Fruit fly (Drosophila melanogaster): ENCODE data around the gene CG46525.

The CG46525 gene

dm6 chr3L:17441602-17442001, 33.4 kb upstream of the CG46525 start:
- TF ChIP-seq chm (GFP tag; IDR thresholded peaks at IDR 0.05): no peak
- no peak for TF ChIP-seq Ravus (GFP tag; IDR thresholded peaks at IDR 0.05)
- no peak for TF ChIP-seq ttk (GFP tag; IDR thresholded peaks at IDR 0.05)
- no peak for TF ChIP-seq CG9876 (GFP tag; optimal IDR thresholded peaks at IDR 0.05)
- TF ChIP-seq pnt (GFP tag; optimal IDR thresholded peaks at IDR 0.05): no peak
- TF ChIP-seq CG18011 (GFP tag; optimal IDR thresholded peaks at IDR 0.05): no peak
- peak; percentile 16 for TF ChIP-seq Med (GFP tag)
- no peak for TF ChIP-seq CG16813 (GFP tag; IDR thresholded peaks at IDR 0.05; ENCODE audit: partially characterized antibody)
- no peak for TF ChIP-seq Dip2 (GFP tag; IDR thresholded peaks at IDR 0.05)
- no peak for TF ChIP-seq CG6813 (GFP tag; optimal IDR thresholded peaks at IDR 0.05)
- no peak for TF ChIP-seq CG12155 (GFP tag; optimal IDR thresholded peaks at IDR 0.05)
- no peak for TF ChIP-seq Camta (GFP tag; optimal IDR thresholded peaks at IDR 0.05)
- TF ChIP-seq CG10147 (GFP tag; optimal IDR thresholded peaks at IDR 0.05): no peak
- no peak for TF ChIP-seq CG34376 (GFP tag; optimal IDR thresholded peaks at IDR 0.05)
- TF ChIP-seq CG13894 (tag; optimal IDR thresholded peaks at IDR 0.05): peak; percentile 16
- peak; percentile 23 for TF ChIP-seq sens (GFP tag)
- no peak for TF ChIP-seq CG13775 (GFP tag; optimal IDR thresholded peaks at IDR 0.05)
- no peak for TF ChIP-seq ac (GFP tag; optimal IDR thresholded peaks at IDR 0.05)
- TF ChIP-seq tna (GFP tag; IDR thresholded peaks at IDR 0.05; ENCODE audit: partially characterized antibody): no peak
- no peak for TF ChIP-seq bsh (GFP tag; optimal IDR thresholded peaks at IDR 0.05)
- peak; percentile 9 for TF ChIP-seq CG10543 (GFP tag; optimal IDR thresholded peaks at IDR 0.05)
- no peak for TF ChIP-seq CG15269 (tag; optimal IDR thresholded peaks at IDR 0.05)
- no peak for TF ChIP-seq psq (GFP tag; optimal IDR thresholded peaks at IDR 0.05)
- TF ChIP-seq CG15011 (GFP tag; optimal IDR thresholded peaks at IDR 0.05): no peak
- TF ChIP-seq CG8359 (GFP tag; optimal IDR thresholded peaks at IDR 0.05; ENCODE audit: borderline replicate concordance): no peak
- TF ChIP-seq CG10565 (GFP tag; optimal IDR thresholded peaks at IDR 0.05): no peak
- TF ChIP-seq CG6683 (GFP tag; optimal IDR thresholded peaks at IDR 0.05): no peak
- TF ChIP-seq oc (tag; optimal IDR thresholded peaks at IDR 0.05): no peak
- TF ChIP-seq chif (GFP tag; optimal IDR thresholded peaks at IDR 0.05): no peak
- 0 out of 2 replicates have a peak, but pooled peaks have one; percentile 10 for TF ChIP-seq ranshi (GFP tag; IDR thresholded peaks at IDR 0.05)
- TF ChIP-seq CG7987 (GFP tag; optimal IDR thresholded peaks at IDR 0.05): no peak
- peak; percentile 37 for TF ChIP-seq cg (GFP tag; optimal IDR thresholded peaks at IDR 0.05)
- no peak for TF ChIP-seq nom (GFP tag; optimal IDR thresholded peaks at IDR 0.05)
- TF ChIP-seq Fer2 (tag; optimal IDR thresholded peaks at IDR 0.05): no peak
- TF ChIP-seq Meics (GFP tag; optimal IDR thresholded peaks at IDR 0.05): no peak
- no peak for TF ChIP-seq ab (GFP tag; optimal IDR thresholded peaks at IDR 0.05)
- no peak for TF ChIP-seq klu (GFP tag; IDR thresholded peaks at IDR 0.05)
- TF ChIP-seq dmrt99B (tag; optimal IDR thresholded peaks at IDR 0.05): no peak
- no peak for TF ChIP-seq HLH54F (GFP tag; optimal IDR thresholded peaks at IDR 0.05)
- no peak for TF ChIP-seq lilli (GFP tag; optimal IDR thresholded peaks at IDR 0.05)
- peak; percentile 86 for TF ChIP-seq abd-A (tag; optimal IDR thresholded peaks at IDR 0.05)
- no peak for TF ChIP-seq yki (optimal IDR thresholded peaks at IDR 0.05)
- TF ChIP-seq CG2120 (GFP tag; optimal IDR thresholded peaks at IDR 0.05): no peak
- peak; percentile 52 for TF ChIP-seq pros (GFP tag; optimal IDR thresholded peaks at IDR 0.05)
- no peak for TF ChIP-seq Aef1 (GFP tag; IDR thresholded peaks at IDR 0.05)
